Worm (Caenorhabditis elegans) whole organism, midembryonic: Measurements from ENCODE around the gene capg-2.

Source experiments
- T22C8.4 ChIP-seq: fragments of 200-800 bp; sonication (Bioruptor generic); IDR thresholded peaks from 2 replicates; pipeline ENCODE4 v1.3.6; 2022; ENCODE audit warnings: missing genetic modification characterization, missing compliant biosample characterization
- cog-1 ChIP-seq: sonication (generic microtip); optimal IDR thresholded peaks from 2 replicates; lab custom pipeline; 2016; ENCODE audit warnings: missing genetic modification characterization, missing compliant biosample characterization
- flt-1 ChIP-seq: fragments of 200-800 bp; sonication (Bioruptor generic); IDR thresholded peaks from 2 replicates; pipeline ENCODE4 v1.3.6; 2022; ENCODE audit warnings: missing genetic modification characterization, missing compliant biosample characterization
- klf-2 ChIP-seq: fragments of 200-800 bp; sonication (Bioruptor generic); conservative IDR thresholded peaks from 2 replicates; pipeline ENCODE4 v1.3.6; 2022; ENCODE audit warnings: missing genetic modification reagents, missing genetic modification characterization, missing compliant biosample characterization
- med-1 ChIP-seq: sonication (generic microtip); optimal IDR thresholded peaks from 2 replicates; lab custom pipeline; 2017; ENCODE audit warnings: missing genetic modification characterization, mild to moderate bottlenecking, missing compliant biosample characterization, antibody characterized with exemption, missing genetic modification reagents; ENCODE audit not compliant: insufficient read depth
- ref-1 ChIP-seq: fragments of 200-800 bp; sonication (Bioruptor generic); conservative IDR thresholded peaks from 2 replicates; pipeline ENCODE4 v1.3.6; 2022; ENCODE audit warnings: missing genetic modification reagents, missing genetic modification characterization, missing compliant biosample characterization
- tab-1 ChIP-seq: fragments of 200-800 bp; sonication (Bioruptor generic); IDR thresholded peaks from 2 replicates; pipeline ENCODE4 v1.3.6; 2022; ENCODE audit warnings: missing genetic modification characterization, missing compliant biosample characterization
- ztf-23 ChIP-seq: fragments of 200-800 bp; sonication (Bioruptor generic); IDR thresholded peaks from 2 replicates; pipeline ENCODE4 v1.3.6; 2022; ENCODE audit warnings: missing genetic modification reagents, missing genetic modification characterization, missing compliant biosample characterization
- ztf-29 ChIP-seq: fragments of 200-800 bp; sonication (Bioruptor generic); IDR thresholded peaks from 2 replicates; pipeline ENCODE4 v1.3.6; 2022; ENCODE audit warnings: missing genetic modification reagents, missing genetic modification characterization, missing compliant biosample characterization

The capg-2 gene

DNA sequence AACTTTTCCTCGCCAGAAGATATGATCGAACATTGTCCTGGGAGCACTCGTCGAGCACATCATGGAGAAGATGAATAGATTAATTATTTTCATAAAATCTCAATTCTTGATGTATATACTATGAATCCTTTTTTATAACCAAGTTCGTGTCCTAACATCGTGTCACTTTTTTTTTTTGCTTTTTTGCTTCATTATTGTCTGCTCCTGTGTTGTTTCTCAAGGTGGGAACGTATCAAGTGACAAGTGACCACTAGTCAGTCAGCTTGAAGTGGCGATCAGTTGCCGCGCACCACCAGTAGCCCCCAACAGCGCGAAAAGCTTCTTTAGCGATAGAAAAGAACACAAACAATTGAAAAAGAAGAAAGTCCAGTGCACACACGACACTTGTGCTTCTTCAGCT, 19.4 kb upstream of the capg-2 start, which contains the start of gene lrx-1:
Gene lrx-1 (plus strand): TSS at position 301 of the 400 bp plus-strand sequence.
- TF ChIP-seq flt-1 (GFP tag; lab: Robert Waterston, UW), result no peak
- no peak for TF ChIP-seq cog-1 (tag; lab: Kevin White, UChicago)
- no peak for TF ChIP-seq med-1
- no peak for TF ChIP-seq klf-2
- no peak for TF ChIP-seq tab-1 (GFP tag; lab: Robert Waterston, UW)
- TF ChIP-seq ztf-29 (GFP tag; lab: Robert Waterston, UW), result no peak
- TF ChIP-seq T22C8.4 (GFP tag; lab: Robert Waterston, UW), result no peak
- TF ChIP-seq ref-1 (GFP tag; lab: Robert Waterston, UW), result no peak
- no peak for TF ChIP-seq ztf-23 (GFP tag; lab: Robert Waterston, UW)

DNA sequence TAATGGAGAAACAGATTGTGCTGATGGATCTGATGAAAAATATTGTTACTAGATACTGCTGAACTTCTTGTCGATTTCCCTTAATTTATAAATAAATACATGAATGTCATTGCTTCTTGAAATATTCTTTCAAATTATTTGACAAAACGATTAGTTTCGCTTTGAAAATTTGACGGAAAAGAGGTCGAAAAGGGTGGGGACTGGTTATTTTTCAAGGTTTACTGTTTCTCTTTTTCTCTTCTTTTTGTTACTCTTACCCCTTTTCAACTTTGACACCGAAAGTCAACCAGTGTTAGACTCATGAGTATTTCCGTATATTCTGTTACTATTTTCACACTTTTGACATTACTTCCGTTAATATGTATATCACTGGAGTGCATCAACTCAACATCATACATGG, 16.3 kb upstream of the capg-2 start, which contains the start of gene T04H1.12:
Gene T04H1.12 (plus strand): TSS at position 301 of the 400 bp plus-strand sequence.
- TF ChIP-seq med-1, result no peak

ce11 chrV:12256398-12256797, 15.3 kb upstream of the capg-2 start, which contains the start of gene ugt-55:
Gene ugt-55, plus strand, starts transcription at chrV:12256698.
- TF ChIP-seq cog-1 (tag; lab: Kevin White, UChicago) (no peak), ref-1 (GFP tag; lab: Robert Waterston, UW) (no peak), ztf-23 (GFP tag; lab: Robert Waterston, UW) (no peak), T22C8.4 (GFP tag; lab: Robert Waterston, UW) (no peak), tab-1 (GFP tag; lab: Robert Waterston, UW) (no peak), ztf-29 (GFP tag; lab: Robert Waterston, UW) (no peak), med-1 (no peak), klf-2 (no peak)

DNA sequence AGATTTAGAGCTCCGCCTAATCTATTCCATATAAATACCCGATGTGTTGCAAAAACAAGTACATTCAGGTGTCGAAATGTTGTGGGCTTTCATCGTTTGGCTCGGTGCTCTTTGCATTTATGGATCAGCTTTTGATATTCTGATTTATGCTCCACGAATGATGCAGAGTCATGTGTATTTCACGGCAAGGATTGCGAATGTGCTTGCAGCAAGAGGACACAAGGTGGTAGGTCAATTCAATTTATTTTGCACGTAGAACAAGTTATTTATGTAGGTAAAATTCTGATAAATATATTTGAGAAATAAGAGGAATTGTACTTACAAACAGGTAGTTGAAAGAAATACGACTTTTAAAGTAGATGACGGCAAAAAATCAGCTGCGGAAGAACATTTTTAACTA, 12.8 kb upstream of the capg-2 start, which contains the start of gene ugt-56:
Gene ugt-56 (plus strand): TSS at position 61 of the 400 bp plus-strand sequence.
- no peak for TF ChIP-seq ztf-29 (GFP tag; lab: Robert Waterston, UW)
- TF ChIP-seq tab-1 (GFP tag; lab: Robert Waterston, UW), result no peak
- no peak for TF ChIP-seq ref-1 (GFP tag; lab: Robert Waterston, UW)
- TF ChIP-seq klf-2, result no peak
- TF ChIP-seq cog-1 (tag; lab: Kevin White, UChicago), result no peak
- TF ChIP-seq ztf-23 (GFP tag; lab: Robert Waterston, UW), result no peak
- no peak for TF ChIP-seq med-1
- TF ChIP-seq flt-1 (GFP tag; lab: Robert Waterston, UW), result no peak
- TF ChIP-seq T22C8.4 (GFP tag; lab: Robert Waterston, UW), result no peak

DNA sequence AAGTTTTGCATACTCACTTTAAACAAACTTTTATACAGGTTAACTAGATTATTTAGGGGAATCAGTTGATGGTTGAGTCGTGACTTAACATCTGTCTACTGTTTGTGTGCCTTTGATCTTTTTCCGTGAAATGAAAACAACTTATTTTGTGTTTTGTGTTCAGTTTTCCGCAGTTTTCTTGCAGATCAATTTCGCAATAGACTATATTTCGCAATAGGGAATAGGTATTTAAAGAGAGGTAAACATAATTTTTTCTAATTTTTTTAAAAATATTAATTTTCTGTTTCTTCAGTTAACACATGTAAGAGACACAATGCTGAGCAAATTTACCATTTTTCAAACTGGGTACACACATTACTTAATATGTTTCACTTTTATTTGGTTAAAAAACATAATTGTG, 10.3 kb upstream of the capg-2 start, which contains the start of gene tbb-6:
Gene tbb-6 (plus strand): TSS at position 155 of the 400 bp plus-strand sequence.
- TF ChIP-seq ztf-29 (GFP tag; lab: Robert Waterston, UW) (no peak), tab-1 (GFP tag; lab: Robert Waterston, UW) (no peak), T22C8.4 (GFP tag; lab: Robert Waterston, UW) (no peak), med-1 (no peak), klf-2 (no peak), ztf-23 (GFP tag; lab: Robert Waterston, UW) (no peak), ref-1 (GFP tag; lab: Robert Waterston, UW) (no peak), flt-1 (GFP tag; lab: Robert Waterston, UW) (no peak), cog-1 (tag; lab: Kevin White, UChicago) (no peak)

DNA sequence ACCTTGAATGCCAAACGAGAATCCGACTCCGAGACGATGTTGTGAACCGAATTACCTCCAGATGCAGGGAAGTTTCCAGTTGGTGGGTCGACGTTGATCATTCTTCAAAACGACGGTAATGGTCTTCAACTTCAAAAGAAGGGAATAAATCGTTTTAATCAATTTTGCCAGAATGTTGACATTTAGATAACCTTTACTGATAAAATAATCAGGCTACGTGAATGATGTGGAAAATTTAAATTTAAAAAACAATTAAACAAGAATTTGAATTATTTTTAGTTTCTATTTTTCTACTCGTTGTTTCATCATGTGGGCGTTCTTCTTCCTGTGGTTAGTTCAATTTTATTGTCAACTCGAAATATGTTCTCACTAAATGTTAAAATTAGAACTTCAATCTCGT, 8.0 kb upstream of the capg-2 start, which contains the start of gene ssp-35:
Gene ssp-35 (minus strand): TSS at position 101 of the 400 bp plus-strand sequence.
- TF ChIP-seq flt-1 (GFP tag; lab: Robert Waterston, UW) (no peak), ztf-23 (GFP tag; lab: Robert Waterston, UW) (no peak), med-1 (no peak), klf-2 (no peak), ref-1 (GFP tag; lab: Robert Waterston, UW) (no peak), ztf-29 (GFP tag; lab: Robert Waterston, UW) (no peak), T22C8.4 (GFP tag; lab: Robert Waterston, UW) (no peak), tab-1 (GFP tag; lab: Robert Waterston, UW) (no peak), cog-1 (tag; lab: Kevin White, UChicago) (no peak)

DNA sequence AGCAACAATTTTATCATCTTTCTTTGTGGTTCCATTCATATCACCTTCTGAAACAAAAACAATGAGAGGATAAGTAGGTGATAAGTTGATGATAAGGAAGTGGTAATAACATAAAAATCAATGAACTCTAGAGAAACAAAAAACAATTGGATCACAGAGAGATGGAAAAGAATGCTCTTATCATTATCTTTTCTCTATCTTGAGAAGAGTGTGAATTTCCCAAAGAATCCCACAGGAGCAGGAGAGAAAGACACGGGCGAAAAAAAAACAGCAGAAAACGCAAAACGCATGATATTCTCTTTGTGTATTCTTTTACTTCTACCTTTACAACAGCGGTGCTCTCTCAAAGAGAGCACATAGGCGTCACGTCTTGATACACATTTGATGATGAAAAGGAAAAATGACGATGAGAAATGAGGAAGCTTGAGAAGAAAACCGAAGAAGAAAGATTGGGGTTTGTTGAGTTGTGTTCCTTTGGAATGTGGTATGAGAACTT, 2.4 kb upstream of the capg-2 start, which contains the start of gene twk-24:
Gene twk-24 (minus strand): TSS at position 51 of the 496 bp plus-strand sequence.
- no peak for TF ChIP-seq med-1
- no peak for TF ChIP-seq ztf-29 (GFP tag; lab: Robert Waterston, UW)
- no peak for TF ChIP-seq ref-1 (GFP tag; lab: Robert Waterston, UW)

DNA sequence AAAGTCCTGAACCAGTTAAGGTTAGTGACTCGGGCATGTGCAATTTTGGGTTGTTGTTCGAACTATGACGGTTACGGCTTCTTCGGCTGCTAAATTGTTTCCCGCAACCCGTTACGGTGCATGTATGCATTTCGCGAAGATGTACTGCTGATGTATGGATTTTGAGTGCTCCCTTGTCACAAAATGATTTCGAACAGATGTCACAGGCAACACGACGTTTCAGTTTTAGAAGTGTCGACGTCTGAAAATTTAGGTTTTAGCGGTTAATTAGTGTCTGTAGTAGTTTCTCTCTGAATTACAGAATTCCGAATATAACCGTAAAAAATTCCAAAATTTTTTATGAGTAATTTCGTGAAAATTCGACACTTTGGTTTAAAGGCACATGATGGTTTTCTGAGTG, 4.0 kb downstream of the capg-2 start:
- TF ChIP-seq ztf-29 (GFP tag; lab: Robert Waterston, UW), result no peak
- TF ChIP-seq klf-2, result no peak
- TF ChIP-seq tab-1 (GFP tag; lab: Robert Waterston, UW), result no peak
- no peak for TF ChIP-seq ztf-23 (GFP tag; lab: Robert Waterston, UW)
- no peak for TF ChIP-seq flt-1 (GFP tag; lab: Robert Waterston, UW)
- no peak for TF ChIP-seq ref-1 (GFP tag; lab: Robert Waterston, UW)
- no peak for TF ChIP-seq T22C8.4 (GFP tag; lab: Robert Waterston, UW)
- no peak for TF ChIP-seq med-1
- TF ChIP-seq cog-1 (tag; lab: Kevin White, UChicago), result no peak

DNA sequence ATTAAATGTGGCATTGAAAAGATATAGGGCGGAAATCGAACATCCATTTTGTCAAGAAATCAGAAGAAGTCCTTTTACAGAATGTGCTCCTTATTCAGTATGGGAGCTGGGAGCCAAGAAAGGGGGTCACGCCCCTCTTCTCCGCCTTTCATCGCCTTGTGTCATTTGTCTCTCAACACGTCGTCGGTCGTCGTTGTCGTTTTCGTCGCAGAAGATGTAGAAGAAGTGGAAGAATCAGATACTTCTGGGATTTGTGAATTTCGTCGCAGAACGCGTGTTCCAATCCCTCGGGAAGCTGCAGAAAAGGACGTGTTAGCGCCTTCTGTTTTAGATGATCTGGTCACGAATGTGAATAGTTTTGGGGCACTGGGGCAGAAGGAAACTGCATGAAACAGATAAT, 5.3 kb downstream of the capg-2 start, which contains the start of gene bnc-1:
Gene bnc-1 (minus strand): TSS at position 101 of the 400 bp plus-strand sequence.
- TF ChIP-seq T22C8.4 (GFP tag; lab: Robert Waterston, UW) (no peak), ztf-29 (GFP tag; lab: Robert Waterston, UW) (no peak), flt-1 (GFP tag; lab: Robert Waterston, UW) (no peak), ref-1 (GFP tag; lab: Robert Waterston, UW) (no peak), med-1 (no peak)

DNA sequence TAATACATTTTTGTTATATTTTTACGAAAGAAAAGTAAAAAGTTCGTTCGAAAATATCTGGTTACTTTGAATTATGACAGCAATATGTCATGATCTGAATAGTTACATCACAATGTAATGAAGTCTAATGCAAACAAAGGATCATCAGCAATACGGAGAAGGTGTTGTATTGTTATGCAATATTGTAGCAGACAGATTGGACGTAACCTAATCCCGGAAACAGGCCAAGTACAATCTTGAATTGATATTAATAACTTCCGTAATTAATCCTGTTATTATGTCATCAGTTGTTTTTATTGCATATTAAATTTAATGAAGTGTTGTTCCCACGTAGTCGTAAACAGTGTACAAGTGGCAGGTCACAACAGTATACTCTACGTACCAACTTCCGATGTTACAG, 9.8 kb downstream of the capg-2 start:
- TF ChIP-seq flt-1 (GFP tag; lab: Robert Waterston, UW) (no peak), med-1 (no peak), klf-2 (no peak), ztf-29 (GFP tag; lab: Robert Waterston, UW) (no peak), ztf-23 (GFP tag; lab: Robert Waterston, UW) (no peak), cog-1 (tag; lab: Kevin White, UChicago) (no peak), ref-1 (GFP tag; lab: Robert Waterston, UW) (no peak), T22C8.4 (GFP tag; lab: Robert Waterston, UW) (no peak)
